Worm (Caenorhabditis elegans) whole organism, early embryonic: Measurements from ENCODE around the gene C04G6.13.

Experiments used
- F13C5.2 ChIP-seq: sonication (generic microtip); optimal IDR thresholded peaks from 2 replicates; lab custom pipeline; 2017; ENCODE audit warnings: mild to moderate bottlenecking, missing genetic modification characterization, inconsistent platforms, missing compliant biosample characterization
- ama-1 ChIP-seq: fragments of 150-350 bp; optimal IDR thresholded peaks from 2 replicates; lab custom pipeline; 2014
- ceh-36 ChIP-seq: sonication (generic microtip); optimal IDR thresholded peaks from 2 replicates; lab custom pipeline; 2016; ENCODE audit warnings: missing genetic modification characterization, inconsistent platforms, missing compliant biosample characterization
- flt-1 ChIP-seq: fragments of 200-800 bp; sonication (Bioruptor generic); IDR thresholded peaks from 2 replicates; pipeline ENCODE4 v1.3.6; 2022; ENCODE audit warnings: missing genetic modification characterization, missing compliant biosample characterization
- hmbx-1 ChIP-seq: sonication (generic microtip); optimal IDR thresholded peaks from 2 replicates; lab custom pipeline; 2016; ENCODE audit warnings: mild to moderate bottlenecking, missing genetic modification characterization, missing compliant biosample characterization
- hnd-1 ChIP-seq: sonication (generic microtip); optimal IDR thresholded peaks from 2 replicates; lab custom pipeline; 2016; ENCODE audit warnings: missing genetic modification characterization, missing compliant biosample characterization
- tbx-37 ChIP-seq: fragments of 200-800 bp; sonication (Bioruptor generic); conservative IDR thresholded peaks from 2 replicates; pipeline ENCODE4 v1.3.6; 2022; ENCODE audit warnings: missing genetic modification reagents, missing genetic modification characterization, missing compliant biosample characterization
- tra-4 ChIP-seq: sonication (generic microtip); optimal IDR thresholded peaks from 2 replicates; lab custom pipeline; 2017; ENCODE audit warnings: missing genetic modification characterization, missing compliant biosample characterization

DNA sequence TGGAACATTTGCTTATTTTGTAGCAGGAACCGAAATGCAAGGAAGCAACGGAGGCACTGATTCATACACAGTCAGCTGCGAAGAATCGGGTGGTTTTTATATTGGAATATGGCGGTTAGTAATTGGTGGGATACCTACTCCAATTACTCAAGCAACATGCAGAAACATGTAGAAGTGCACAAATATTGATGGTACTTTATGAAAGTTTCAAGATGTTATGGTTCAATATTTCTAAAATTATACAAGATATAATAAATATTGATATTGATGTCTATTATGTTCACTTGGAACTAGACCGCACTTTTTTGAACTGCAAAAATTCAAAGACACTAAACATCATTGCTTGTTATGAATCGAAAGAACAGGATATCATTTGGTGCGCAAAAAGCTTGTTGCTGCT is at the start of gene C04G6.13:
- TF ChIP-seq hmbx-1 (tag; lab: Kevin White, UChicago) (no peak), ama-1 (lab: Kevin White, UChicago) (no peak), hnd-1 (tag; lab: Kevin White, UChicago) (no peak), tbx-37 (GFP tag; lab: Robert Waterston, UW) (no peak), F13C5.2 (no peak), flt-1 (GFP tag; lab: Robert Waterston, UW) (no peak), tra-4 (tag; lab: Kevin White, UChicago) (no peak), ceh-36 (tag; lab: Kevin White, UChicago) (no peak)
